Worm (Caenorhabditis elegans) whole organism, L2 larva: ENCODE measurements around the gene cyp-43A1.

Experiments used
- aly-2 ChIP-seq: fragments of 150-350 bp; optimal IDR thresholded peaks from 2 replicates; lab custom pipeline; 2014; ENCODE audit warnings: missing biosample characterization, missing genetic modification characterization
- ama-1 ChIP-seq: fragments of 150-350 bp; optimal IDR thresholded peaks from 2 replicates; lab custom pipeline; 2018; ENCODE audit warnings: inconsistent platforms
- elt-1 ChIP-seq: fragments of 150-350 bp; optimal IDR thresholded peaks from 2 replicates; lab custom pipeline; 2014; ENCODE audit warnings: missing biosample characterization, missing genetic modification characterization
- elt-3 ChIP-seq: sonication (generic microtip); optimal IDR thresholded peaks from 2 replicates; lab custom pipeline; 2017; ENCODE audit warnings: missing biosample characterization, missing genetic modification characterization
- lin-13 ChIP-seq: fragments of 150-350 bp; optimal IDR thresholded peaks from 2 replicates; lab custom pipeline; 2014; ENCODE audit warnings: missing biosample characterization, missing genetic modification reagents, missing genetic modification characterization
- lin-39 ChIP-seq: fragments of 150-350 bp; optimal IDR thresholded peaks from 2 replicates; lab custom pipeline; 2014; ENCODE audit warnings: missing biosample characterization, missing genetic modification reagents, missing genetic modification characterization
- lsy-2 ChIP-seq, 2 experiments: fragments of 150-350 bp in 1 of 2; sonication (generic microtip) in 1 of 2; optimal IDR thresholded peaks; 2 replicates each; lab custom pipeline; 2014 to 2017; ENCODE audit warnings: missing biosample characterization in 2 of 2, missing genetic modification characterization in 2 of 2
- mab-5 ChIP-seq: fragments of 150-350 bp; optimal IDR thresholded peaks from 2 replicates; lab custom pipeline; 2014; ENCODE audit warnings: missing biosample characterization, missing genetic modification characterization
- nhr-21 ChIP-seq: fragments of 150-350 bp; optimal IDR thresholded peaks from 2 replicates; lab custom pipeline; 2014; ENCODE audit warnings: missing biosample characterization, missing genetic modification characterization
- nhr-237 ChIP-seq: fragments of 150-350 bp; optimal IDR thresholded peaks from 2 replicates; lab custom pipeline; 2014; ENCODE audit warnings: missing biosample characterization, missing genetic modification characterization
- nhr-77 ChIP-seq: fragments of 150-350 bp; optimal IDR thresholded peaks from 2 replicates; lab custom pipeline; 2014; ENCODE audit warnings: missing biosample characterization, missing genetic modification characterization
- snpc-4 ChIP-seq: fragments of 150-350 bp; optimal IDR thresholded peaks from 2 replicates; lab custom pipeline; 2014; ENCODE audit warnings: missing biosample characterization, missing genetic modification characterization

DNA sequence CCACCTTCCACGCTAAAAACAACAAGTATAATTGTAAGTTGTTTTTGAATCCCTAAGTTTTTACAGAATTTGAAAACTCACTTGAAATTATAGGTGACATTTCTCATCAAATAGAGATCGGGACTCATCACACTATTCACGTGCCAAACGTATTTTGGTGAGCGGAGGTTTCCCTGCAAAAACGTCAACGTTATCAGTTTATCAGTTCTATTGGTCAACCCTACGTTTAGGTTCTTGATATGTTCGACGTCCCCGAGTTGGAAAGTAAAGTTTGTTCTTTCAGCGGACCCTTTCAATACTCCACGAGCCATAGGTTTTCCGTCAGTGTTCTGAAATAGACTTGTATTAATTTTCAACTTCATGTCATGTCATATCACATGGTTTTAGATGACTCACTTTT lies 18.9 kb upstream of the cyp-43A1 start:
- TF ChIP-seq lin-13 (no peak), mab-5 (tag; lab: Kevin White, UChicago) (no peak), nhr-237 (tag; lab: Kevin White, UChicago) (no peak), lin-39 (tag; lab: Kevin White, UChicago) (no peak), nhr-77 (tag; lab: Kevin White, UChicago) (no peak), lsy-2 (tag; optimal IDR thresholded peaks at IDR 0.05; lab: Kevin White, UChicago) (no peak), elt-1 (tag; lab: Kevin White, UChicago) (no peak), nhr-21 (no peak), aly-2 (tag; lab: Kevin White, UChicago) (no peak), elt-3 (no peak), snpc-4 (tag; lab: Kevin White, UChicago) (no peak), ama-1 (no peak)
